Worm (Caenorhabditis elegans) whole organism, midembryonic: ENCODE data around the gene nhr-261.

Experiments used
- T22C8.4 ChIP-seq: fragments of 200-800 bp; sonication (Bioruptor generic); IDR thresholded peaks from 2 replicates; pipeline ENCODE4 v1.3.6; 2022; ENCODE audit warnings: missing genetic modification characterization, missing compliant biosample characterization
- cog-1 ChIP-seq: sonication (generic microtip); optimal IDR thresholded peaks from 2 replicates; lab custom pipeline; 2016; ENCODE audit warnings: missing genetic modification characterization, missing compliant biosample characterization
- flt-1 ChIP-seq: fragments of 200-800 bp; sonication (Bioruptor generic); IDR thresholded peaks from 2 replicates; pipeline ENCODE4 v1.3.6; 2022; ENCODE audit warnings: missing genetic modification characterization, missing compliant biosample characterization
- klf-2 ChIP-seq: fragments of 200-800 bp; sonication (Bioruptor generic); conservative IDR thresholded peaks from 2 replicates; pipeline ENCODE4 v1.3.6; 2022; ENCODE audit warnings: missing genetic modification reagents, missing genetic modification characterization, missing compliant biosample characterization
- med-1 ChIP-seq: sonication (generic microtip); optimal IDR thresholded peaks from 2 replicates; lab custom pipeline; 2017; ENCODE audit warnings: missing genetic modification characterization, mild to moderate bottlenecking, missing compliant biosample characterization, antibody characterized with exemption, missing genetic modification reagents; ENCODE audit not compliant: insufficient read depth
- ref-1 ChIP-seq: fragments of 200-800 bp; sonication (Bioruptor generic); conservative IDR thresholded peaks from 2 replicates; pipeline ENCODE4 v1.3.6; 2022; ENCODE audit warnings: missing genetic modification reagents, missing genetic modification characterization, missing compliant biosample characterization
- tab-1 ChIP-seq: fragments of 200-800 bp; sonication (Bioruptor generic); IDR thresholded peaks from 2 replicates; pipeline ENCODE4 v1.3.6; 2022; ENCODE audit warnings: missing genetic modification characterization, missing compliant biosample characterization
- ztf-23 ChIP-seq: fragments of 200-800 bp; sonication (Bioruptor generic); IDR thresholded peaks from 2 replicates; pipeline ENCODE4 v1.3.6; 2022; ENCODE audit warnings: missing genetic modification reagents, missing genetic modification characterization, missing compliant biosample characterization
- ztf-29 ChIP-seq: fragments of 200-800 bp; sonication (Bioruptor generic); IDR thresholded peaks from 2 replicates; pipeline ENCODE4 v1.3.6; 2022; ENCODE audit warnings: missing genetic modification reagents, missing genetic modification characterization, missing compliant biosample characterization

DNA sequence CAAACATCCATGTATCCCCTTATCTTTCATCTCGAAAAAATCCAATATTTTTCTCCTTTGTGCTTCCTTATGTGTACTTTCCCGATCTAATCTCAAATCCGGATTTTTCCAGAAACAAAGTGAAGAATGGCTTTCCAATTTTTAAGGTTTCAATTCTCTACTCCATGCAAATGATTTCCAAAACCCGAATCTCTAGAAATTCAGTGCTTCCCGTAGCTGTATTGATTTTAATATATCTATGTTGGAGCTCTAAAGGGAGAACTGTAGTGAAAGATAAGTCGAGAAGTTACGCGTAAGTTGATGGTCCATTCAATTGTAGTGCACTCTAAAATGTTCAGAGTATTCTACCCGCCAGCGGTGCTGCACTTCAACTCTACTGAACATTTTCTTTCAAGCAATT, 25.0 kb downstream of the nhr-261 start, which contains the start of gene C17A2.4:
- no peak for TF ChIP-seq cog-1
- TF ChIP-seq flt-1 (GFP tag; lab: Robert Waterston, UW): no peak
- no peak for TF ChIP-seq tab-1
- TF ChIP-seq T22C8.4 (GFP tag; lab: Robert Waterston, UW): no peak
- TF ChIP-seq ref-1: no peak
- TF ChIP-seq ztf-23 (GFP tag; lab: Robert Waterston, UW): no peak
- no peak for TF ChIP-seq med-1
- TF ChIP-seq ztf-29 (GFP tag; lab: Robert Waterston, UW): no peak
- TF ChIP-seq klf-2 (GFP tag; lab: Robert Waterston, UW): no peak
